Worm (Caenorhabditis elegans) whole organism, L4/young adult: ENCODE results near the gene glb-33.

ENCODE experiments used
- W03F9.2 ChIP-seq: fragments of 150-350 bp; optimal IDR thresholded peaks from 2 replicates; lab custom pipeline; 2014; ENCODE audit warnings: missing biosample characterization, missing genetic modification characterization
- him-1 ChIP-seq: sonication (generic microtip); optimal IDR thresholded peaks from 2 replicates; lab custom pipeline; 2016; ENCODE audit warnings: missing genotype, missing genetic modification reagents, missing genetic modification characterization, missing compliant biosample characterization

- no peak for TF ChIP-seq him-1 (tag; lab: Kevin White, UChicago)
- no peak for TF ChIP-seq W03F9.2 (tag; lab: Kevin White, UChicago)
Measured at ce11 chrV:1335896-1336295, 16.0 kb upstream of the glb-33 start.
